Worm (Caenorhabditis elegans) whole organism, L4/young adult: ENCODE data around the gene pph-4.1.
"Not testable (repeated sequence)": the region's sequence is repeated elsewhere in the genome, so short reads cannot be mapped to it uniquely, and the experiment has no call there.

Experiments used
- W03F9.2 ChIP-seq: fragments of 150-350 bp; optimal IDR thresholded peaks from 2 replicates; lab custom pipeline; 2014; ENCODE audit warnings: missing biosample characterization, missing genetic modification characterization
- dao-5 ChIP-seq: sonication (generic microtip); optimal IDR thresholded peaks from 2 replicates; lab custom pipeline; 2016; ENCODE audit warnings: missing genotype, missing genetic modification characterization, moderate library complexity, missing compliant biosample characterization
- him-1 ChIP-seq: sonication (generic microtip); optimal IDR thresholded peaks from 2 replicates; lab custom pipeline; 2016; ENCODE audit warnings: missing genotype, missing genetic modification reagents, missing genetic modification characterization, missing compliant biosample characterization

pph-4.1 gene

ce11 chrIII:12351301-12351700 is at the start of gene pph-4.1, which contains the start of gene Y75B8A.31:
Gene pph-4.1 (minus strand): TSS chrIII:12351336.
Gene Y75B8A.31 (plus strand): TSS chrIII:12351642.
- TF ChIP-seq him-1 (peak; percentile 58), W03F9.2 (tag; lab: Kevin White, UChicago) (peak; percentile 94), dao-5 (tag; lab: Kevin White, UChicago) (no peak)

- TF ChIP-seq him-1 = no peak
- TF ChIP-seq W03F9.2 (tag; lab: Kevin White, UChicago) = no peak
- no peak for TF ChIP-seq dao-5 (tag; lab: Kevin White, UChicago)
Measured at ce11 chrIII:12399709-12400108, 48.6 kb upstream of the pph-4.1 start.

- TF ChIP-seq W03F9.2 (tag; lab: Kevin White, UChicago) = no peak
- no peak for TF ChIP-seq him-1
- TF ChIP-seq dao-5 (tag; lab: Kevin White, UChicago) = no peak
Measured at ce11 chrIII:12398468-12398867, 47.3 kb upstream of the pph-4.1 start.

- TF ChIP-seq W03F9.2 (tag; lab: Kevin White, UChicago) = no peak
- TF ChIP-seq him-1 = no peak
- TF ChIP-seq dao-5 (tag; lab: Kevin White, UChicago) = no peak
Measured at ce11 chrIII:12395085-12395484, 43.9 kb upstream of the pph-4.1 start, which contains the start of gene Y49E10.10. Gene Y49E10.10 (plus strand): TSS chrIII:12395465.

- TF ChIP-seq dao-5 (tag; lab: Kevin White, UChicago) = no peak
- TF ChIP-seq him-1 = no peak
- TF ChIP-seq W03F9.2 (tag; lab: Kevin White, UChicago) = no peak
Measured at ce11 chrIII:12388106-12388505, 37.0 kb upstream of the pph-4.1 start.

- not testable (repeated sequence) for TF ChIP-seq W03F9.2 (tag; lab: Kevin White, UChicago); him-1; dao-5 (tag; lab: Kevin White, UChicago)
Measured at ce11 chrIII:12386597-12386996, 35.5 kb upstream of the pph-4.1 start, which contains the start of gene Y49E10.30. Gene Y49E10.30 (plus strand): TSS chrIII:12386897.

- TF ChIP-seq dao-5 (tag; lab: Kevin White, UChicago); W03F9.2 (tag; lab: Kevin White, UChicago); him-1: not testable (repeated sequence)
Measured at ce11 chrIII:12383709-12384108, 32.6 kb upstream of the pph-4.1 start, which contains the start of gene Y49E10.4. Gene Y49E10.4 (minus strand): TSS chrIII:12383809.

ce11 chrIII:12377198-12377662 is 26.1 kb upstream of the pph-4.1 start, which contains the start of gene pph-4.2:
Gene pph-4.2 (minus strand): TSS chrIII:12377248.
- TF ChIP-seq W03F9.2 (tag; lab: Kevin White, UChicago) (peak; percentile 9), him-1 (no peak)

- TF ChIP-seq W03F9.2 (tag; lab: Kevin White, UChicago) (no peak), dao-5 (tag; lab: Kevin White, UChicago) (no peak)
Measured at ce11 chrIII:12375614-12376013, 24.5 kb upstream of the pph-4.1 start.

ce11 chrIII:12373807-12374266 is 22.7 kb upstream of the pph-4.1 start, which contains the start of gene glrx-5:
Gene glrx-5 (minus strand): TSS chrIII:12373857.
- TF ChIP-seq W03F9.2 (tag; lab: Kevin White, UChicago) (no peak), dao-5 (tag; lab: Kevin White, UChicago) (no peak), him-1 (no peak)

ce11 chrIII:12373306-12373705 is 22.2 kb upstream of the pph-4.1 start:
- TF ChIP-seq him-1 = no peak
- TF ChIP-seq W03F9.2 (tag; lab: Kevin White, UChicago) = no peak
- TF ChIP-seq dao-5 (tag; lab: Kevin White, UChicago) = no peak

ce11 chrIII:12372080-12373065 is 21.2 kb upstream of the pph-4.1 start:
- no peak for TF ChIP-seq dao-5 (tag; lab: Kevin White, UChicago)
- no peak for TF ChIP-seq him-1
- TF ChIP-seq W03F9.2 (tag; lab: Kevin White, UChicago) = no peak

ce11 chrIII:12370011-12370506 is 18.9 kb upstream of the pph-4.1 start, which contains the start of gene rpt-6:
Gene rpt-6 (plus strand): TSS chrIII:12370456.
- no peak for TF ChIP-seq dao-5 (tag; lab: Kevin White, UChicago)
- TF ChIP-seq W03F9.2 (tag; lab: Kevin White, UChicago) = peak; percentile 57
- TF ChIP-seq him-1 = no peak
